Fruit fly (Drosophila melanogaster) whole organism, embryonic: Measurements from ENCODE around the gene Baldspot.
A peak's percentile ranks its signal among the peaks of the same experiment; 100 is the strongest.

Experiments used
- Blimp-1 ChIP-seq: fragments of 200-800 bp; sonication (Bioruptor generic); optimal IDR thresholded peaks from 3 replicates; lab custom pipeline; 2018; ENCODE audit warnings: missing biosample characterization, missing genetic modification characterization, mild to moderate bottlenecking, moderate library complexity, missing genetic modification reagents
- CG11696 ChIP-seq: fragments of 200-800 bp; sonication (Bioruptor generic); IDR thresholded peaks from 2 replicates; pipeline ENCODE4 v1.3.6; 2022; ENCODE audit warnings: missing biosample characterization, missing genetic modification characterization
- CG12299 ChIP-seq: fragments of 200-800 bp; sonication (Bioruptor generic); optimal IDR thresholded peaks from 2 replicates; lab custom pipeline; 2018; ENCODE audit warnings: missing biosample characterization, mild to moderate bottlenecking, missing genetic modification characterization
- CG12391 ChIP-seq: fragments of 200-800 bp; sonication (Bioruptor generic); optimal IDR thresholded peaks from 3 replicates; lab custom pipeline; 2018; ENCODE audit warnings: missing biosample characterization, mild to moderate bottlenecking, missing genetic modification characterization, moderate library complexity
- CG13424 ChIP-seq: fragments of 200-800 bp; sonication (Bioruptor generic); optimal IDR thresholded peaks from 2 replicates; lab custom pipeline; 2019; ENCODE audit warnings: missing biosample characterization, mild to moderate bottlenecking, missing genetic modification characterization, moderate library complexity
- CG15073 ChIP-seq: fragments of 200-800 bp; sonication (Bioruptor generic); optimal IDR thresholded peaks from 2 replicates; lab custom pipeline; 2016; ENCODE audit warnings: missing biosample characterization, missing genetic modification characterization
- CG15601 ChIP-seq: fragments of 200-800 bp; sonication (Bioruptor generic); optimal IDR thresholded peaks from 3 replicates; lab custom pipeline; 2019; ENCODE audit warnings: missing biosample characterization, mild to moderate bottlenecking, missing genetic modification characterization, moderate library complexity
- CG17612 ChIP-seq: fragments of 200-800 bp; sonication (Bioruptor generic); IDR thresholded peaks from 2 replicates; pipeline ENCODE4 v1.3.6; 2022; ENCODE audit warnings: missing biosample characterization, missing genetic modification characterization
- CG1792 ChIP-seq: fragments of 200-800 bp; sonication (Bioruptor generic); optimal IDR thresholded peaks from 2 replicates; lab custom pipeline; 2016; ENCODE audit warnings: missing biosample characterization, missing genetic modification characterization
- CG3838 ChIP-seq: fragments of 200-800 bp; sonication (Bioruptor generic); optimal IDR thresholded peaks from 3 replicates; lab custom pipeline; 2016; ENCODE audit warnings: missing biosample characterization, missing genetic modification characterization
- CG4328 ChIP-seq: fragments of 200-800 bp; sonication (Bioruptor generic); optimal IDR thresholded peaks from 3 replicates; lab custom pipeline; 2017; ENCODE audit warnings: missing biosample characterization, missing genetic modification reagents, missing genetic modification characterization
- CG4404 ChIP-seq: fragments of 200-800 bp; sonication (Bioruptor generic); IDR thresholded peaks from 2 replicates; pipeline ENCODE4 v1.3.6; 2022; ENCODE audit warnings: missing biosample characterization, missing genetic modification characterization
- CG6175 ChIP-seq: fragments of 200-800 bp; sonication (Bioruptor generic); IDR thresholded peaks from 3 replicates; pipeline ENCODE4 v1.3.6; 2022; ENCODE audit warnings: missing biosample characterization, missing genetic modification characterization
- CG6689 ChIP-seq: fragments of 200-800 bp; sonication (Bioruptor generic); IDR thresholded peaks from 2 replicates; pipeline ENCODE4 v1.3.6; 2022; ENCODE audit warnings: missing biosample characterization, missing genetic modification characterization
- CG7928 ChIP-seq: fragments of 200-800 bp; sonication (Bioruptor generic); optimal IDR thresholded peaks from 2 replicates; lab custom pipeline; 2017; ENCODE audit warnings: missing biosample characterization, mild to moderate bottlenecking, missing genetic modification characterization
- CG8478 ChIP-seq: fragments of >200 bp; optimal IDR thresholded peaks from 2 replicates; lab custom pipeline; 2018
- CG9932 ChIP-seq: fragments of 200-800 bp; sonication (Bioruptor generic); IDR thresholded peaks from 2 replicates; pipeline ENCODE4 v1.3.6; 2022; ENCODE audit warnings: missing biosample characterization, missing genetic modification characterization
- Camta ChIP-seq: fragments of 200-800 bp; sonication (Bioruptor generic); optimal IDR thresholded peaks from 2 replicates; lab custom pipeline; 2016; ENCODE audit warnings: missing biosample characterization, missing genetic modification characterization
- Chrac-16 ChIP-seq: fragments of 200-800 bp; sonication (Bioruptor generic); optimal IDR thresholded peaks from 3 replicates; lab custom pipeline; 2016; ENCODE audit warnings: missing biosample characterization, missing genetic modification characterization
- CrebB ChIP-seq: fragments of 200-800 bp; sonication (Bioruptor generic); optimal IDR thresholded peaks from 3 replicates; lab custom pipeline; 2018; ENCODE audit warnings: missing biosample characterization, mild to moderate bottlenecking, missing genetic modification characterization
- Eip74EF ChIP-seq, 2 experiments: fragments of 200-800 bp in 1 of 2; fragments of >200 bp in 1 of 2; sonication (Bioruptor generic) in 1 of 2; optimal IDR thresholded peaks; 2 replicates each; lab custom pipeline; 2017 to 2019; ENCODE audit warnings: missing biosample characterization in 2 of 2, missing genetic modification characterization in 2 of 2, mild to moderate bottlenecking in 1 of 2, moderate library complexity in 1 of 2
- H2.0 ChIP-seq: fragments of 200-800 bp; sonication (Bioruptor generic); IDR thresholded peaks from 2 replicates; pipeline ENCODE4 v1.3.6; 2022; ENCODE audit warnings: missing biosample characterization, missing genetic modification characterization
- HmgZ ChIP-seq: fragments of 200-800 bp; sonication (Bioruptor generic); optimal IDR thresholded peaks from 2 replicates; lab custom pipeline; 2018; ENCODE audit warnings: missing biosample characterization, mild to moderate bottlenecking, missing genetic modification characterization
- Hr3 ChIP-seq: fragments of 200-800 bp; sonication (Bioruptor generic); optimal IDR thresholded peaks from 3 replicates; lab custom pipeline; 2016; ENCODE audit warnings: missing biosample characterization, missing genetic modification characterization
- MBD-R2 ChIP-seq: fragments of 200-800 bp; sonication (Bioruptor generic); IDR thresholded peaks from 2 replicates; pipeline ENCODE4 v1.3.6; 2022; ENCODE audit warnings: missing biosample characterization, missing genetic modification characterization
- MESR4 ChIP-seq: fragments of 200-800 bp; sonication (Bioruptor generic); optimal IDR thresholded peaks from 2 replicates; lab custom pipeline; 2018; ENCODE audit warnings: missing biosample characterization, mild to moderate bottlenecking, missing genetic modification characterization, moderate library complexity
- Myb ChIP-seq: fragments of 200-800 bp; sonication (Bioruptor generic); optimal IDR thresholded peaks from 2 replicates; lab custom pipeline; 2016; ENCODE audit warnings: missing biosample characterization, missing genetic modification characterization
- Ptx1 ChIP-seq: fragments of 200-800 bp; sonication (Bioruptor generic); IDR thresholded peaks from 2 replicates; pipeline ENCODE4 v1.3.6; 2022; ENCODE audit warnings: missing biosample characterization, missing genetic modification characterization
- Trl ChIP-seq, 3 experiments: fragments of >200 bp in 2 of 3; fragments of 200-800 bp in 1 of 3; sonication (Bioruptor generic) in 1 of 3; optimal IDR thresholded peaks; 2 replicates in 1 of 3; 3 replicates in 2 of 3; lab custom pipeline; 2016 to 2017; ENCODE audit warnings: missing biosample characterization in 1 of 3, missing genetic modification characterization in 1 of 3
- al ChIP-seq: fragments of 200-800 bp; sonication (Bioruptor generic); IDR thresholded peaks from 2 replicates; pipeline ENCODE4 v1.3.6; 2022; ENCODE audit warnings: missing biosample characterization, missing genetic modification characterization
- bowl ChIP-seq: fragments of 200-800 bp; sonication (Bioruptor generic); IDR thresholded peaks from 2 replicates; pipeline ENCODE4 v1.3.6; 2022; ENCODE audit warnings: missing biosample characterization, missing genetic modification characterization
- br ChIP-seq: fragments of >200 bp; optimal IDR thresholded peaks from 2 replicates; lab custom pipeline; 2017
- cas ChIP-seq: fragments of 200-800 bp; sonication (Bioruptor generic); IDR thresholded peaks from 2 replicates; pipeline ENCODE4 v1.3.6; 2022; ENCODE audit warnings: missing biosample characterization, missing genetic modification characterization
- cg ChIP-seq: fragments of 200-800 bp; sonication (Bioruptor generic); optimal IDR thresholded peaks from 3 replicates; lab custom pipeline; 2019; ENCODE audit warnings: missing biosample characterization, mild to moderate bottlenecking, missing genetic modification characterization, moderate library complexity
- crol ChIP-seq: fragments of 200-800 bp; sonication (Bioruptor generic); IDR thresholded peaks from 2 replicates; pipeline ENCODE4 v1.3.6; 2022; ENCODE audit warnings: missing biosample characterization, missing genetic modification characterization
- dm ChIP-seq: fragments of 200-800 bp; sonication (Bioruptor generic); optimal IDR thresholded peaks from 3 replicates; lab custom pipeline; 2016; ENCODE audit warnings: missing biosample characterization, missing genetic modification characterization
- dysf ChIP-seq: fragments of 200-800 bp; sonication (Bioruptor generic); IDR thresholded peaks from 3 replicates; pipeline ENCODE4 v1.3.6; 2022; ENCODE audit warnings: missing biosample characterization, missing genetic modification characterization
- esg ChIP-seq: fragments of 200-800 bp; sonication (Bioruptor generic); conservative IDR thresholded peaks from 2 replicates; pipeline ENCODE4 v1.3.6; 2022; ENCODE audit warnings: missing biosample characterization, missing genetic modification characterization
- eve ChIP-seq, 2 experiments: fragments of >200 bp; optimal IDR thresholded peaks; 2 replicates each; lab custom pipeline; 2017; ENCODE audit warnings: missing biosample characterization in 2 of 2, missing genetic modification characterization in 2 of 2
- hb ChIP-seq: fragments of 200-800 bp; sonication (Bioruptor generic); IDR thresholded peaks from 3 replicates; pipeline ENCODE4 v1.3.6; 2022; ENCODE audit warnings: missing biosample characterization, missing genetic modification characterization; ENCODE audit not compliant: partially characterized antibody
- lmd ChIP-seq: fragments of 200-800 bp; sonication (Bioruptor generic); IDR thresholded peaks from 2 replicates; pipeline ENCODE4 v1.3.6; 2022; ENCODE audit warnings: missing biosample characterization, missing genetic modification characterization
- nau ChIP-seq: fragments of 200-800 bp; sonication (Bioruptor generic); optimal IDR thresholded peaks from 3 replicates; lab custom pipeline; 2017; ENCODE audit warnings: missing biosample characterization, mild to moderate bottlenecking, missing genetic modification characterization, missing genetic modification reagents
- pb ChIP-seq: fragments of 200-800 bp; sonication (Bioruptor generic); optimal IDR thresholded peaks from 3 replicates; lab custom pipeline; 2016; ENCODE audit warnings: missing biosample characterization, missing genetic modification characterization
- pros ChIP-seq: fragments of 200-800 bp; sonication (Bioruptor generic); optimal IDR thresholded peaks from 3 replicates; lab custom pipeline; 2019; ENCODE audit warnings: missing biosample characterization, mild to moderate bottlenecking, missing genetic modification characterization, moderate library complexity
- pum ChIP-seq: fragments of 200-800 bp; sonication (Bioruptor generic); optimal IDR thresholded peaks from 2 replicates; lab custom pipeline; 2016; ENCODE audit warnings: missing biosample characterization, missing genetic modification characterization
- sc ChIP-seq, 3 experiments: fragments of >200 bp in 2 of 3; fragments of 200-800 bp in 1 of 3; sonication (Bioruptor generic) in 1 of 3; optimal IDR thresholded peaks; 2 replicates in 2 of 3; 3 replicates in 1 of 3; lab custom pipeline; 2017; ENCODE audit warnings: mild to moderate bottlenecking in 1 of 3, missing biosample characterization in 1 of 3, missing genetic modification characterization in 1 of 3, missing genetic modification reagents in 1 of 3
- sd ChIP-seq: fragments of 200-800 bp; sonication (Bioruptor generic); optimal IDR thresholded peaks from 3 replicates; lab custom pipeline; 2018; ENCODE audit warnings: missing biosample characterization, mild to moderate bottlenecking, missing genetic modification characterization, moderate library complexity
- sob ChIP-seq: fragments of 200-800 bp; sonication (Bioruptor generic); IDR thresholded peaks from 2 replicates; pipeline ENCODE4 v1.3.6; 2022; ENCODE audit warnings: missing biosample characterization, missing genetic modification characterization
- sug ChIP-seq: fragments of 200-800 bp; optimal IDR thresholded peaks from 2 replicates; lab custom pipeline; 2019; ENCODE audit warnings: missing biosample characterization, mild to moderate bottlenecking, missing genetic modification characterization, moderate library complexity
- vfl ChIP-seq: fragments of 200-800 bp; sonication (Bioruptor generic); optimal IDR thresholded peaks from 2 replicates; lab custom pipeline; 2016; ENCODE audit warnings: missing biosample characterization, missing genetic modification characterization
- vvl ChIP-seq: fragments of 200-800 bp; sonication (Bioruptor generic); IDR thresholded peaks from 2 replicates; pipeline ENCODE4 v1.3.6; 2022; ENCODE audit warnings: missing biosample characterization, missing genetic modification characterization
- zf30C ChIP-seq: fragments of 200-800 bp; sonication (Bioruptor generic); optimal IDR thresholded peaks from 3 replicates; lab custom pipeline; 2018; ENCODE audit warnings: missing biosample characterization, mild to moderate bottlenecking, missing genetic modification characterization
- zfh2 ChIP-seq: fragments of 200-800 bp; sonication (Bioruptor generic); optimal IDR thresholded peaks from 2 replicates; lab custom pipeline; 2016; ENCODE audit warnings: missing biosample characterization, missing genetic modification characterization

The Baldspot gene

dm6 chr3L:16693844-16694243, 32.4 kb upstream of the Baldspot start (continued):
- TF ChIP-seq pum (no peak), CG7928 (GFP tag; lab: Kevin White, UChicago) (no peak), CG1792 (GFP tag; lab: Kevin White, UChicago) (no peak), H2.0 (GFP tag; lab: Robert Waterston, UW) (no peak), vfl (no peak), sd (tag; lab: Kevin White, UChicago) (peak; percentile 99), CG8478 (lab: Kevin White, UChicago) (no peak), Eip74EF (GFP tag; optimal IDR thresholded peaks at IDR 0.05; lab: Kevin White, UChicago) (no peak), CG9932 (GFP tag; lab: Robert Waterston, UW) (no peak), Chrac-16 (GFP tag; lab: Kevin White, UChicago) (no peak), crol (GFP tag; lab: Robert Waterston, UW) (peak; percentile 90), Ptx1 (no peak), CG6689 (no peak), Myb (GFP tag; lab: Kevin White, UChicago) (no peak), sug (tag; lab: Kevin White, UChicago) (peak; percentile 99), nau (GFP tag; lab: Kevin White, UChicago) (no peak), lmd (GFP tag; lab: Robert Waterston, UW) (no peak), esg (GFP tag; lab: Robert Waterston, UW) (no peak), Hr3 (GFP tag; lab: Kevin White, UChicago) (no peak), Trl (optimal IDR thresholded peaks at IDR 0.05; lab: Kevin White, UChicago) (no peak), Trl (GFP tag; optimal IDR thresholded peaks at IDR 0.05; lab: Kevin White, UChicago) (no peak), CG3838 (no peak), CG15601 (tag; lab: Kevin White, UChicago) (no peak), zf30C (GFP tag; lab: Kevin White, UChicago) (no peak), Camta (GFP tag; lab: Kevin White, UChicago) (no peak), hb (GFP tag; lab: Robert Waterston, UW) (no peak), HmgZ (peak; percentile 18), dm (GFP tag; lab: Kevin White, UChicago) (no peak), bowl (no peak), cas (no peak), CG6175 (GFP tag; lab: Robert Waterston, UW) (no peak), CG13424 (tag; lab: Kevin White, UChicago) (no peak), Blimp-1 (GFP tag; lab: Kevin White, UChicago) (no peak), CG12391 (tag; lab: Kevin White, UChicago) (no peak), pb (GFP tag; lab: Kevin White, UChicago) (no peak), CrebB (tag; lab: Kevin White, UChicago) (no peak), eve (GFP tag; optimal IDR thresholded peaks at IDR 0.05; lab: Kevin White, UChicago) (no peak), MBD-R2 (no peak), cg (GFP tag; lab: Kevin White, UChicago) (no peak), al (no peak), CG17612 (GFP tag; lab: Robert Waterston, UW) (no peak), zfh2 (GFP tag; lab: Kevin White, UChicago) (no peak), dysf (no peak), MESR4 (GFP tag; lab: Kevin White, UChicago) (no peak), CG4404 (GFP tag; lab: Robert Waterston, UW) (no peak), CG11696 (GFP tag; lab: Robert Waterston, UW) (no peak), CG12299 (tag; lab: Kevin White, UChicago) (no peak), vvl (no peak), sc (optimal IDR thresholded peaks at IDR 0.05; lab: Kevin White, UChicago) (no peak), sc (GFP tag; optimal IDR thresholded peaks at IDR 0.05; lab: Kevin White, UChicago) (no peak), sob (0 out of 2 replicates have a peak, but pooled peaks have one; percentile 11), CG4328 (GFP tag; lab: Kevin White, UChicago) (no peak), pros (GFP tag; lab: Kevin White, UChicago) (no peak), CG15073 (GFP tag; lab: Kevin White, UChicago) (no peak), br (lab: Kevin White, UChicago) (no peak)
